Worm (Caenorhabditis elegans) whole organism, early embryonic: ENCODE measurements around the gene frpr-14.

Source experiments
- B0310.2 ChIP-seq: sonication (generic microtip); optimal IDR thresholded peaks from 2 replicates; lab custom pipeline; 2016; ENCODE audit warnings: mild to moderate bottlenecking, missing genetic modification characterization, missing compliant biosample characterization
- F13C5.2 ChIP-seq: sonication (generic microtip); optimal IDR thresholded peaks from 2 replicates; lab custom pipeline; 2017; ENCODE audit warnings: mild to moderate bottlenecking, missing genetic modification characterization, inconsistent platforms, missing compliant biosample characterization
- aly-1 ChIP-seq: sonication (generic microtip); optimal IDR thresholded peaks from 2 replicates; lab custom pipeline; 2016; ENCODE audit warnings: missing genetic modification characterization, missing compliant biosample characterization
- ama-1 ChIP-seq: fragments of 150-350 bp; optimal IDR thresholded peaks from 2 replicates; lab custom pipeline; 2014
- ceh-13 ChIP-seq: fragments of 200-800 bp; sonication (Bioruptor generic); optimal IDR thresholded peaks from 2 replicates; lab custom pipeline; 2018; ENCODE audit warnings: mild to moderate bottlenecking, missing genetic modification characterization, missing compliant biosample characterization
- ceh-36 ChIP-seq: sonication (generic microtip); optimal IDR thresholded peaks from 2 replicates; lab custom pipeline; 2016; ENCODE audit warnings: missing genetic modification characterization, inconsistent platforms, missing compliant biosample characterization
- ets-7 ChIP-seq: sonication (generic microtip); optimal IDR thresholded peaks from 2 replicates; lab custom pipeline; 2016; ENCODE audit warnings: missing genotype, missing genetic modification characterization, missing compliant biosample characterization
- flt-1 ChIP-seq: fragments of 200-800 bp; sonication (Bioruptor generic); IDR thresholded peaks from 2 replicates; pipeline ENCODE4 v1.3.6; 2022; ENCODE audit warnings: missing genetic modification characterization, missing compliant biosample characterization
- hmbx-1 ChIP-seq: sonication (generic microtip); optimal IDR thresholded peaks from 2 replicates; lab custom pipeline; 2016; ENCODE audit warnings: mild to moderate bottlenecking, missing genetic modification characterization, missing compliant biosample characterization
- hmg-4 ChIP-seq: fragments of 200-800 bp; sonication (Bioruptor generic); optimal IDR thresholded peaks from 2 replicates; lab custom pipeline; 2018; ENCODE audit warnings: mild to moderate bottlenecking, missing genetic modification characterization, missing compliant biosample characterization
- hnd-1 ChIP-seq: sonication (generic microtip); optimal IDR thresholded peaks from 2 replicates; lab custom pipeline; 2016; ENCODE audit warnings: missing genetic modification characterization, missing compliant biosample characterization
- pes-1 ChIP-seq: fragments of 200-800 bp; sonication (Bioruptor generic); IDR thresholded peaks from 2 replicates; pipeline ENCODE4 v1.3.6; 2022; ENCODE audit warnings: missing genetic modification reagents, missing genetic modification characterization, missing compliant biosample characterization
- scrt-1 ChIP-seq: fragments of 200-800 bp; sonication (Bioruptor generic); IDR thresholded peaks from 2 replicates; pipeline ENCODE4 v1.3.6; 2022; ENCODE audit warnings: missing genetic modification characterization, missing compliant biosample characterization
- sea-1 ChIP-seq: fragments of 200-800 bp; sonication (Bioruptor generic); conservative IDR thresholded peaks from 2 replicates; pipeline ENCODE4 v1.3.6; 2022; ENCODE audit warnings: missing genetic modification characterization, missing compliant biosample characterization
- tbx-11 ChIP-seq: fragments of 200-800 bp; sonication (Bioruptor generic); IDR thresholded peaks from 2 replicates; pipeline ENCODE4 v1.3.6; 2022; ENCODE audit warnings: missing genetic modification characterization, missing compliant biosample characterization
- tbx-37 ChIP-seq: fragments of 200-800 bp; sonication (Bioruptor generic); conservative IDR thresholded peaks from 2 replicates; pipeline ENCODE4 v1.3.6; 2022; ENCODE audit warnings: missing genetic modification reagents, missing genetic modification characterization, missing compliant biosample characterization
- tra-4 ChIP-seq: sonication (generic microtip); optimal IDR thresholded peaks from 2 replicates; lab custom pipeline; 2017; ENCODE audit warnings: missing genetic modification characterization, missing compliant biosample characterization

Gene frpr-14

DNA sequence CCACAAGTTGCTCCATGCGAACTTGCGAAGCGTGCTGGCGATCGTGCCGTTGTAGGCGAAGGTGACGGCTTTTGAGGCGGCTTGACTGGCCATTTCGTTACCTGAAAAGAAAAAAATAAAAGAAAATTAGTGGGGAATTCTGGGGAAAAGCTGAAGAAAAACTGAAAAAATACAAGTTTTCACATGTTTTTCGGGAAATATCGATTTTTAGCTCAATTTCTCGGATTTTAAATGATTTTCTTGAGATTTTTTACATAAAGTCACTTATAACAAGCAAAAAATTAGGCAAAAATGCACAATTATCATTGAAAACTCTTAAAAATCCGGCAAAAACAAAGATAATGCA, 50.2 kb downstream of the frpr-14 start, which contains the start of gene T02H6.11:
TSS of gene T02H6.11 (minus strand) at position 101 of the 346 bp plus-strand sequence.
- TF ChIP-seq pes-1 (GFP tag; lab: Robert Waterston, UW): no peak
- TF ChIP-seq tra-4: no peak
- no peak for TF ChIP-seq ama-1 (lab: Kevin White, UChicago)
- TF ChIP-seq B0310.2: no peak
- no peak for TF ChIP-seq scrt-1 (GFP tag; lab: Robert Waterston, UW)
- TF ChIP-seq tbx-11 (GFP tag; lab: Robert Waterston, UW): no peak
- TF ChIP-seq flt-1 (GFP tag; lab: Robert Waterston, UW): no peak
- TF ChIP-seq ceh-36: no peak

DNA sequence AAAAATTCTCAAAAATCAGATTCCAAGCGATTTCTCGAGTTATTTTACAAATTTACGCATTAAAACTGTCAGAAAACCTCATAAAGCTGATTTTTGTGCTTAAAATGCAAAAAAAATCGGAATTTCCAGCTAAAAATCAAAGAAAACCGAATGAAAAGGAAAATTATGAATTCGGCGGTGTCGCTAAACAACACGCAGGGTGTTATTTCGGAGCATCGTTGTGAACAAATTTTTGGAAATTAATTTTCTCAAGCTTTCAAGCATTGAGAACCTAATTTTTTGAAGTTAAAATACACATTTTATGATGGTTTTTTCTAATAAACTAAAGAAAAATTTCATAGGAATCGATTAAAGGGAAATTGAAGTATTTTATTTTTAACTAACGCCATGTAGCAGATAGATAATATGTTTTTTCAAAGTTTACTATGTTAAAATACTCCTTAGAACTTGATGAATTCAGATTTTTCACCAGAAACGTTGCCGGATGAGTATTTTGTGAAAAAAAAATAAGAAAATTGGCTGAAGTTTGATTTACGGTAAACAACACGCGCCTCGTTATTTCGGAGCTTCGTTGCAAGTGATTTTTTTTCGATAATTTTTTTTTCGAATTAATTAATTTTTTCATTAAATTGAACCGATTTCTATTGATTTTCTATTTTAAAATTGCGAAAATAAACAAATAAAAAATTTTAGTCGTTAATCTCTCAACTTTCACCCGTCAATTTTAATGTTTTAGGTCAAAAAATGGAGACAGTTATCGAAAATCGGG, 50.8 kb downstream of the frpr-14 start, which contains the start of gene thoc-1:
TSS of gene thoc-1 (plus strand) at position 737 of the 769 bp plus-strand sequence.
- TF ChIP-seq pes-1 (GFP tag; lab: Robert Waterston, UW) (no peak), aly-1 (tag; lab: Kevin White, UChicago) (no peak), ceh-13 (GFP tag; lab: Kevin White, UChicago) (no peak), tbx-11 (GFP tag; lab: Robert Waterston, UW) (no peak), scrt-1 (GFP tag; lab: Robert Waterston, UW) (no peak), tra-4 (no peak), ama-1 (lab: Kevin White, UChicago) (no peak), hmbx-1 (tag; lab: Kevin White, UChicago) (no peak), hnd-1 (tag; lab: Kevin White, UChicago) (no peak), F13C5.2 (tag; lab: Kevin White, UChicago) (no peak), hmg-4 (GFP tag; lab: Kevin White, UChicago) (no peak), ceh-36 (no peak), tbx-37 (GFP tag; lab: Robert Waterston, UW) (no peak), B0310.2 (no peak), sea-1 (GFP tag; lab: Robert Waterston, UW) (no peak), flt-1 (GFP tag; lab: Robert Waterston, UW) (no peak), ets-7 (tag; lab: Kevin White, UChicago) (no peak)
